Worm (Caenorhabditis elegans) whole organism, L4/young adult: ENCODE measurements around the gene K11D12.6.

ENCODE experiments used
- W03F9.2 ChIP-seq: fragments of 150-350 bp; optimal IDR thresholded peaks from 2 replicates; lab custom pipeline; 2014; ENCODE audit warnings: missing biosample characterization, missing genetic modification characterization
- dao-5 ChIP-seq: sonication (generic microtip); optimal IDR thresholded peaks from 2 replicates; lab custom pipeline; 2016; ENCODE audit warnings: missing genotype, missing genetic modification characterization, moderate library complexity, missing compliant biosample characterization
- him-1 ChIP-seq: sonication (generic microtip); optimal IDR thresholded peaks from 2 replicates; lab custom pipeline; 2016; ENCODE audit warnings: missing genotype, missing genetic modification reagents, missing genetic modification characterization, missing compliant biosample characterization

Gene K11D12.6

DNA sequence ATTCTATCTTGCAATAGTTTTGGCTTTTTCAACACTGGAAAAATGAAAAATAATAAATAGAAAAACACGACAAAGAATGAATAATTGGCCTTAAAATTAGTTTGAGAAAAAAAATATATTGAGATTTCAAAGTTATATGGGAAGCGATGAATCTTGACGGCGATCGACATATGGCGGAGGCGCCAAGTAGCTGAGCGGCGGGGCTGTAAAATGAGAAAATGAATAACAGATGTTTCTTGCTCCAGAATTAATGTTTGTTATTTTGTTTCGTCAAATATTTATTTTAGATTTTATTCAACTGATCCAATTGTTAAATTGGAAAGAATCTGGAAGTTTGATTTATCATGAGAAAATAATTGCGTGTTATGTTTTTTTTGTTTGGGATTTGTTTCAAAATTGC, 4.6 kb upstream of the K11D12.6 start, which contains the start of gene K11D12.11:
K11D12.11 (minus strand) TSS at position 42 of the 400 bp plus-strand sequence.
- TF ChIP-seq W03F9.2 (no peak), him-1 (tag; lab: Kevin White, UChicago) (no peak), dao-5 (tag; lab: Kevin White, UChicago) (no peak)

DNA sequence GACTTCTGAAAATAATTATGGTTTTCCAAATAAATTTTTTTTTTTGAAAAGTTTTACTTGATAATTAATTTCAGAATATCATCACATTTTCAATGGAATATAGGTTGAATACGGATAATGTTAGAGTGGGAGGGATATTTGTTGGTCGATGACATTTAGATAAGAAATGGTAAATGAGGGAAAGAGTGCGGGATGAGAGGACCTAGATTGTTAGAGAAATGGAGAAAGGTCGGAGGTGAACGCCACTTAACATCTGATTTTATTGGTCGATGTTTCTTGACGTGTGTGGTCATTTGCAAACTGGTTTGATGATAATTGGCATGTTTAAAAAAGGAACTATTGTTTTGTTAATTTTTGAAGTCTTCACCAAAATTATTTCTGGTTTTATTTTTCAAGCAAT, 3.5 kb upstream of the K11D12.6 start:
- TF ChIP-seq dao-5 (tag; lab: Kevin White, UChicago) (no peak), him-1 (tag; lab: Kevin White, UChicago) (no peak), W03F9.2 (no peak)

DNA sequence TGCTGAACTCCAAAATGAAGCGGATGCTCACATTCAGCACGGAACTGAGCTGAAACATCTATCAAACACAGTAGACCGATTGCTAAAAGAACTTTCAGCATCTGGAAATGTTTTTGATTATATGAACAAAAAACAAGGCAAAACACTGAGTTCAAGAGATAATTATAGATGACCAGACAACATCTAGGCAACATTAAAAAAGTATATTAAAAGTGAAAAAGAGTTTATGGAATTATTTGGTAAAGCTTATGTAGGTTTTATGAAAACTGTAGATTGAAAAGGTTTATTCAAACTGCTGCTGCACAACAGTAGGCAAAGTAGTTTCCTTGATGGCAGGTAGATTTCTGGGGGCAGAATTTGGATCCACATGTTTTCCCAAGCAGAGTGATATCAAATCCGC, 1.4 kb upstream of the K11D12.6 start, which contains the start of gene K11D12.7:
K11D12.7 (minus strand) TSS at position 101 of the 400 bp plus-strand sequence.
- TF ChIP-seq dao-5 (tag; lab: Kevin White, UChicago): no peak
- TF ChIP-seq W03F9.2: no peak
- no peak for TF ChIP-seq him-1 (tag; lab: Kevin White, UChicago)

DNA sequence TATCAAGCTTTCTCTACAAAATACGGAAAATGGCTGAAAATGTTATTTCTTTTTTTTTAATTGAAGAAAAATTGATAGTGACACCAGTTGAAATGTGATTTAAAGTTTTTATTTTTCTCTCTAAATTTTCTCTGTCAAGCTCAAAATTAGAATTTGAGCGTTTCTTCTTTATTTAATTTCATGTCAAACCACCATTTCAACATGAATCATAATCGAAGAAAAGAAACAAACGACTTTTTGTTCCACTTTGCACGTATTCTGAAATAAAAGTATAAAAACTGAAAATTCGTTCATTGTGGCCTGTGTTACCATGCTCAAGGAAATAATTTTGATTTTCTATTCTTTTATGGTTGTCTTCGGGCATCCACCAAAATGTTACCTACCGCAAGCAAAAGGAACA, 1.9 kb downstream of the K11D12.6 start, which contains the start of gene K11D12.13:
K11D12.13 (plus strand) TSS at position 301 of the 400 bp plus-strand sequence.
- no peak for TF ChIP-seq dao-5 (tag; lab: Kevin White, UChicago)
- no peak for TF ChIP-seq him-1 (tag; lab: Kevin White, UChicago)
- TF ChIP-seq W03F9.2: no peak

DNA sequence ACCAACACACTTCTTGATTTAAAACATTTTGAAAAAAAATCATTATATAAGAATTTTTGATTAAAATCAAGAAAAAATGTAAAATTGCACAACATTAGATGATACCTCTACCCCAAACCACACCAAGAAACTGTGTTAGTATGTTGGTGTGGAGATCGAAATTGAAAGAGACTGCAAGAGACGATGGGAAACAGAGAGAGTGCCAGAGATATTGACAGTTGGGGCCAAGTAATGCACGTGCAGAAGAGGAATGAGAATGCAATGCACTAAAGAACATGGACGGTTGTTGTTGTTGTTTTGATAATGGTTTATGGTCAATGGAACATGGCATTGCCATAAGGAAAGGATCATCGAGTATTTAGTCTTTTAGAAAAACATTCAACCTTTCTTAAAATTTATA, 2.8 kb downstream of the K11D12.6 start:
- TF ChIP-seq dao-5 (tag; lab: Kevin White, UChicago) (no peak), W03F9.2 (no peak), him-1 (tag; lab: Kevin White, UChicago) (no peak)

DNA sequence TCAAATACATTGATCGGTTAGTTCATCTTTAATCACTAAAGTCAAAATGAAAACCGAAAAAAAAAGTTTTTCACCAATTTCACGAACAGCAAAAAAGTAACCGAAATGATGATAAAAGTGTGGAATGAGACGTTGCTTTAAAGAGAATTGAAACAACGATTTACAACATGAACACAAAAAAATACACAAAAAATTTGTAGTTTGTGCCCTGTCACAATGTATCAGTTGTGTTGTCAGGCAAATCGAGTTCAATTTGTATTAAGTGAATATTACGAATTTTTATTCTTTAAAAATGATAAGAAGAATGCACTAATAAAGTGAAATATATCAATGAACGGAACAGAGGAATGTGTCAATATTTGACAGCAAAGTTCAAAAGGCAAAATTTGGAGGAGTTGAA, 3.2 kb downstream of the K11D12.6 start:
- TF ChIP-seq W03F9.2 (no peak), him-1 (tag; lab: Kevin White, UChicago) (no peak), dao-5 (tag; lab: Kevin White, UChicago) (no peak)

DNA sequence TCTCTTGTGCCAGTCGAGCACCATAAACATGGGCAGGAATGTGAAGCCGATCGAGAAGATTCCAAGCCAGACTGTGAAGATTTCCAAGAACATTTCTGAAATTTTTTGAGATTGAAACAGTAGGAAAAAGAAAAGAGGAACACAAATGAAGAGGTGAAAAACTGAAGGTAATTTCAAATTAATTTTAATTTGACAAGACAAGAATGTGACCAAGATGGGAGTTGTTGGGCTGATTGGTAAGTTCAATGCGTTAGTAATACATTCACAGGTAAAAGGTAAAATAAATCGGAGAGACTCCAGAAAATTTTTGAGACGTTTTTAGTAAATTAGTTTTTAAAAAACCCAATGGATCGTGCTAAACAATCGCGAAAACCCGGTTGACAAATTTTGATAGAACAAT, 4.2 kb downstream of the K11D12.6 start, which contains the start of gene swt-7:
swt-7 (minus strand) TSS at position 101 of the 400 bp plus-strand sequence.
- TF ChIP-seq W03F9.2 (no peak), dao-5 (tag; lab: Kevin White, UChicago) (no peak), him-1 (tag; lab: Kevin White, UChicago) (no peak)

DNA sequence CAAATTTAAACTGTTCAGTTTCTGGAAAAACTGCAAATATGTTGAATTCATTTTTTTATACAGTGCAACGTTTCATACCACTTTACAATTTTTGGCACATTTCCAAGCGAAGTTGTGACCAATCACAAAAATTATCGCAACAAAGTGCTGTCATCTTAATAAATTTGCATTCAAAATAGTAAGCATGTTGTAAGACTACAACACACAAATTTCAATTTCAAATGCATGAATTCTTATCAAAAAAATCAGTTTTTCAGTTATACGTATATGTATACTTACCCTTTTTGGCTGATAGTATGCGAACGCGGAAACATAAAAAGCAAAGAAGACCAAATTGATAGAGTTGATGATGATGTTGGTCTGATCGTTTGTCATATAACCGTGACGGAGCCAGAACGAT, 4.7 kb downstream of the K11D12.6 start:
- no peak for TF ChIP-seq him-1 (tag; lab: Kevin White, UChicago)
- no peak for TF ChIP-seq dao-5 (tag; lab: Kevin White, UChicago)
- no peak for TF ChIP-seq W03F9.2

DNA sequence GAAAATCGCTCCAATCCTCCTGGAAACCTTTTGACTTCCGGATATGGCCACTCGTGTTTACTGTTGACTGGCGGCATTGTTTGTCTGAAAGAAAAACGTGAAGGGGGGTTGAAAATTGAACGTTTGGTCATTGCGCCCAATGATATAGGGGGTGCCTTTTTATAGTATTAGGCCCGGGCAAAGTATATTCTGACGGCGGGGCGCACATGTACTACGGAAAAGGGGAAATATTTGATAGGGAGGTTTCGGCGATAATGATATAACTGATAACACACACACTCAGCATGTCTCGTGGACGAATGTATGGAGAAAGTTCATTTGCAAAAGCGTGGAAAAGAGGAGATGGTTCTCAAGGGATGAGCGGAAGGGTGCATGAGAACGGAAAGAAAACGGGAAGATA, 7.3 kb downstream of the K11D12.6 start, which contains the start of gene cpt-4:
cpt-4 (minus strand) TSS at position 84 of the 400 bp plus-strand sequence.
- no peak for TF ChIP-seq dao-5 (tag; lab: Kevin White, UChicago)
- no peak for TF ChIP-seq W03F9.2
- no peak for TF ChIP-seq him-1 (tag; lab: Kevin White, UChicago)

DNA sequence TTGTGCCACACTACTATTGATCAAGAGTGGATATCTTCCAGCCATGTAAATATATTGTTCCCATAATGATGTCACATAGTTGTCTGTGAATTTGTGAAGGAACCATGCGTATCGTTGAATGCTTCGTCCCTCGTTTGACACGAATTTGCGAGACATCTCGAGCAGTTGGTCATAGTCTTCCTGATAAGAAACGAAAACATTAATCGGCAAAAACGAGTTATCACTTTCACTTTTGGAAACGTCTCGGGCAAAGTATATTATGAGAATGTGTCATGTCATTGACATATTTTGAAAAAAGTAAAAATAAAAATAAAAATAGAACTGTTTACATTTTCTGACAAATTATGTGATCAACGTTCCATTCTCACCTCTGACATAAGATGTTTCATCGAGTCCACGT, 8.5 kb downstream of the K11D12.6 start:
- no peak for TF ChIP-seq dao-5 (tag; lab: Kevin White, UChicago)
- TF ChIP-seq him-1 (tag; lab: Kevin White, UChicago): no peak
- TF ChIP-seq W03F9.2: no peak

DNA sequence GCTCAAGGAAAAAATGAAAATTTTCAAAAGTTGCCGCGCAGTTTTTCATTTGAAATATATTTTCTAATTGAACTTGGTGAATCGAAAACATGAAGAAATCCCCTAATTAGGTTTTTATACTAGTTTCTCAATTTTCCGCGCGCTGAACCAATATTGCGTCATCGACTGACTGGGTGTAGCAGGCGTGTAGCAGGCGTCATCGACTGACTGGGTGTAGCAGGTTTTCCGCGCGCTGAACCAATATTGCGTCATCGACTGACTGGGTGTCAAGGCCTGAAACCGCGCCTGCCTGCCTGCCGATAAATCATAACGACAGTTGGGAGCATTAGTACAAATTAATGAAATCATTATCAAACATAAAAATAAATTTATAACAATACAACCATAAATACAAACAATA, 11.6 kb downstream of the K11D12.6 start:
- TF ChIP-seq W03F9.2: no peak
- no peak for TF ChIP-seq him-1 (tag; lab: Kevin White, UChicago)
- TF ChIP-seq dao-5 (tag; lab: Kevin White, UChicago): no peak

DNA sequence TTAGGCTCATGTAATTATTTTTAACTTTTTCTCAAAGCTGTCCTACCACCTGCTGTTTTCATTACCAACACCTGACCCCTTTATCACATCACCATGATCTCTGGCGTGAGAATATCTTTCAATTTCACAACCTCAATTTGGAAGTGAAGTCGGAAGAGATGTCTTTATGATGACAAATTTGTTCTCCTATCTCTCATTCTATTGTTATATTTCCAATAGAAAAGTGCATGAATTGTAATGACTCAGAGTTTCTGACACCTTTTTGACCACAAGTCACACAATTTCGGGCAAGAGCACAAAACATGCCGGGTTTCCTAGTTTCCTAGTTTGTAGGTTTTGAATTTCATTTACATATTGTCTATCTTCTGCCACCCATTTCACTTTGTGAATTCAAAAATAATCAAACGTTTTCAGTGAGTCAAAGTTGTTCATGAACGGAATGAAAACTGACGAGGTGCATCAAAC, 16.1 kb downstream of the K11D12.6 start, which contains the start of gene srr-4:
srr-4 (plus strand) TSS at position 415 of the 465 bp plus-strand sequence.
- TF ChIP-seq W03F9.2: no peak
- TF ChIP-seq him-1 (tag; lab: Kevin White, UChicago): no peak
- TF ChIP-seq dao-5 (tag; lab: Kevin White, UChicago): no peak

DNA sequence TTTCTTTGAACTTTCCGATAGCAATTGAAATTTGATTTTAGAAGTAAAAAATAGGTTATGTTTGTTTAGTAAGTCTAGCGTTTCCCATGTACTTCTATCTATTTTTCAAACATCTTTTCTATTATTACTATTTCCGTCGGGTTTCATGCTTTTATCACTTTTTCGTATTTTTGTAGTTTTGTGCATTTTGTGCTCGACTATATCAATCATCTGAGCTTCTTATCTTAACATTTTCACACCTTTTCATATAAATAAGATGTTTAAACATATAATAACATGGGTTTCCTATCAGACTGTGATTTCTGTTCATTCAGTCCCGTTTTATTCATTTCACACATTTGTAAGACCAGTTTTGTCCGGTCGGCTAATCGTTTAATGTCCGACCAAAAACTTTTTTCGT, 16.9 kb downstream of the K11D12.6 start:
- no peak for TF ChIP-seq W03F9.2
- no peak for TF ChIP-seq dao-5 (tag; lab: Kevin White, UChicago)
- TF ChIP-seq him-1 (tag; lab: Kevin White, UChicago): no peak

DNA sequence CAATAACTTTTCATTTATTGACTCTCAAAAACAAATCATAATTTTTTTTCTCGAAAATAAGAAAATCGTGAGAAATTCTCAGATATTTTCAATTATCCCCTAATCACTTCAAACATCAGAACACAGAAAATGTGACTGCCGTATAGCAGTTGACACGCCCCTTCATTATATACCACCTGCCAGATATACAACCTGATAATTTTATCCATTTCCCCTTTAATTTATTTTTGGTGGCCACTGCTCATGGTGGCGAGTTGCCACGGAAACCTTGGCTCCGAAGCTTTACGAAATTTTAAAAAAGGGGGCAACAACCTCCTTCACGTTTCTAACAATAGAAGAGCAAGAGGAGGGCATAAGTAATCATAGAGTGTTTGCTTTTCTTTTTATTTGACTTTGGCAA, 18.2 kb downstream of the K11D12.6 start:
- TF ChIP-seq dao-5 (tag; lab: Kevin White, UChicago) (no peak), him-1 (tag; lab: Kevin White, UChicago) (no peak), W03F9.2 (no peak)
